Fruit fly (Drosophila melanogaster): ENCODE results near the gene bon.

The bon gene

dm6 chr3R:20579816-20580215 lies 13.1 kb upstream of the bon start, which contains the start of the genes EloB and Srp14 (continued):
- TF ChIP-seq Eip93F (GFP tag; optimal IDR thresholded peaks at IDR 0.05) (peak; percentile 74), CG11762 (GFP tag; optimal IDR thresholded peaks at IDR 0.05; ENCODE audit: insufficient read depth) (peak; percentile 44), Gug (GFP tag; IDR thresholded peaks at IDR 0.05) (peak; percentile 55), CG10631 (GFP tag; optimal IDR thresholded peaks at IDR 0.05) (no peak), Ets21C (GFP tag; optimal IDR thresholded peaks at IDR 0.05) (peak; percentile 72), topi (GFP tag; optimal IDR thresholded peaks at IDR 0.05) (peak; percentile 78), Sox15 (GFP tag; optimal IDR thresholded peaks at IDR 0.05) (peak; percentile 52), lz (GFP tag; optimal IDR thresholded peaks at IDR 0.05) (peak; percentile 84), vri (GFP tag; optimal IDR thresholded peaks at IDR 0.05) (no peak), acj6 (GFP tag; optimal IDR thresholded peaks at IDR 0.05) (peak; percentile 85), Met (GFP tag; optimal IDR thresholded peaks at IDR 0.05) (no peak), achi (GFP tag; optimal IDR thresholded peaks at IDR 0.05) (peak; percentile 100)

DNA sequence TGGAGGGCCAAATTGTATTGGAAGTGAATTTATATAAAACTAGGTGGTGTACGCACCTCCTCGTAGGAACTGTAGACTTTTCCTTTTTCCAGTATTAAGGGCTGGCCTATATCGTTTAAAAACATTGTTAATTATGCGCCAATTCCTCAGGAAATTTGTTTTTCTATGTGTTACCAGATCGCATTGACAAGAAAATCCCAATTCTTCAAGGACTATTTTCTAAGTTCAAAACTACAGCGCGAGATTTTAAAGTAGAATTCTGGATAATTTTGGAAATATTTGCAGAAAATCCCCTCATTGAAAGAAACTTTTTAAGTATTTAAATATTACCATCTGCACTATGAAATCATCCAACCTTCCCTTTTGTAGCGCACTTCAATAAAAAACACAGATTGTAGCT lies 11.6 kb upstream of the bon start, which contains the start of gene CG34008:
TSS of gene CG34008 (minus strand) at position 147 of the 400 bp plus-strand sequence.
- no peak for TF ChIP-seq Eip75B (GFP tag; optimal IDR thresholded peaks at IDR 0.05)
- TF ChIP-seq vri (GFP tag; optimal IDR thresholded peaks at IDR 0.05) = no peak
- TF ChIP-seq Blimp-1 (GFP tag; optimal IDR thresholded peaks at IDR 0.05) = no peak
- no peak for TF ChIP-seq CG6792 (GFP tag; optimal IDR thresholded peaks at IDR 0.05)
- TF ChIP-seq CG7368 (GFP tag; optimal IDR thresholded peaks at IDR 0.05) = no peak
- no peak for TF ChIP-seq acj6 (GFP tag; optimal IDR thresholded peaks at IDR 0.05)
- TF ChIP-seq eg (GFP tag; IDR thresholded peaks at IDR 0.05) = no peak
- TF ChIP-seq dsx (GFP tag; optimal IDR thresholded peaks at IDR 0.05; ENCODE audit: poor library complexity, severe bottlenecking) = no peak
- no peak for TF ChIP-seq ss (GFP tag; optimal IDR thresholded peaks at IDR 0.05)
- TF ChIP-seq Sox14 (GFP tag; optimal IDR thresholded peaks at IDR 0.05) = no peak
- TF ChIP-seq cyc (GFP tag; optimal IDR thresholded peaks at IDR 0.05) = no peak
- no peak for TF ChIP-seq Ets21C (GFP tag; optimal IDR thresholded peaks at IDR 0.05)
- no peak for TF ChIP-seq CG1621 (tag; optimal IDR thresholded peaks at IDR 0.05)
- TF ChIP-seq Met (GFP tag; optimal IDR thresholded peaks at IDR 0.05) = no peak
- TF ChIP-seq svp (GFP tag) = no peak
- TF ChIP-seq OdsH (GFP tag; optimal IDR thresholded peaks at IDR 0.05) = no peak
- TF ChIP-seq lz (GFP tag; optimal IDR thresholded peaks at IDR 0.05) = no peak
- TF ChIP-seq Hr39 (GFP tag; optimal IDR thresholded peaks at IDR 0.05) = no peak

dm6 chr3R:20585566-20585965 lies 7.4 kb upstream of the bon start, which contains the start of gene CG16953:
TSS of gene CG16953 (minus strand) at chr3R:20585833.
- no peak for TF ChIP-seq Sox102F (GFP tag; optimal IDR thresholded peaks at IDR 0.05)
- no peak for TF ChIP-seq fd59A (GFP tag; optimal IDR thresholded peaks at IDR 0.05)
- no peak for TF ChIP-seq Smox (GFP tag; optimal IDR thresholded peaks at IDR 0.05)
- no peak for TF ChIP-seq Eip93F (GFP tag; optimal IDR thresholded peaks at IDR 0.05)
- no peak for TF ChIP-seq CG11902 (GFP tag; optimal IDR thresholded peaks at IDR 0.05)
- TF ChIP-seq CG11762 (GFP tag; optimal IDR thresholded peaks at IDR 0.05; ENCODE audit: insufficient read depth) = no peak
- no peak for TF ChIP-seq CG31627 (GFP tag; optimal IDR thresholded peaks at IDR 0.05)
- TF ChIP-seq Eip78C (GFP tag) = peak; percentile 30
- TF ChIP-seq CG6854 (GFP tag; optimal IDR thresholded peaks at IDR 0.05) = peak; percentile 14
- no peak for TF ChIP-seq Gug (GFP tag; IDR thresholded peaks at IDR 0.05)
- no peak for TF ChIP-seq acj6 (GFP tag; optimal IDR thresholded peaks at IDR 0.05)
- TF ChIP-seq pdm3 (GFP tag; optimal IDR thresholded peaks at IDR 0.05) = no peak
- peak; percentile 64 for TF ChIP-seq Sox14 (GFP tag; optimal IDR thresholded peaks at IDR 0.05)
- TF ChIP-seq achi (GFP tag; optimal IDR thresholded peaks at IDR 0.05) = no peak
- no peak for TF ChIP-seq CG3032 (tag; optimal IDR thresholded peaks at IDR 0.05)

dm6 chr3R:20586409-20586808 lies 6.5 kb upstream of the bon start:
- TF ChIP-seq CG6276 (GFP tag; optimal IDR thresholded peaks at IDR 0.05) (no peak), CG6163 (GFP tag; IDR thresholded peaks at IDR 0.05) (peak; percentile 15; the same call in 1 of the 3 replicates)

Data from whole organism, prepupa.